Fruit fly (Drosophila melanogaster) whole organism, pupa: ENCODE measurements around the gene CG7054.

Source experiments
- CG10348 ChIP-seq: fragments of 200-800 bp; sonication (Bioruptor generic); IDR thresholded peaks from 2 replicates; pipeline ENCODE4 v1.3.6; 2022; ENCODE audit warnings: missing biosample characterization, missing genetic modification characterization
- CG12605 ChIP-seq: fragments of 200-800 bp; sonication (Bioruptor generic); IDR thresholded peaks from 2 replicates; pipeline ENCODE4 v1.3.6; 2022; ENCODE audit warnings: missing biosample characterization, missing genetic modification characterization
- CG13204 ChIP-seq: fragments of 200-800 bp; sonication (Bioruptor generic); optimal IDR thresholded peaks from 2 replicates; lab custom pipeline; 2018; ENCODE audit warnings: missing biosample characterization, mild to moderate bottlenecking, missing genetic modification characterization, moderate library complexity
- CG14655 ChIP-seq: fragments of 200-800 bp; sonication (Bioruptor generic); optimal IDR thresholded peaks from 3 replicates; lab custom pipeline; 2017; ENCODE audit warnings: mild to moderate bottlenecking, missing biosample characterization, missing genetic modification reagents, missing genetic modification characterization
- CG15710 ChIP-seq: fragments of 200-800 bp; sonication (Bioruptor generic); optimal IDR thresholded peaks from 2 replicates; lab custom pipeline; 2018; ENCODE audit warnings: missing biosample characterization, mild to moderate bottlenecking, missing genetic modification characterization, moderate library complexity
- CG17806 ChIP-seq: fragments of 200-800 bp; sonication (Bioruptor generic); optimal IDR thresholded peaks from 2 replicates; lab custom pipeline; 2018; ENCODE audit warnings: missing biosample characterization, mild to moderate bottlenecking, missing genetic modification characterization, moderate library complexity
- CG32121 ChIP-seq: fragments of 200-800 bp; sonication (Bioruptor generic); IDR thresholded peaks from 2 replicates; pipeline ENCODE4 v1.3.6; 2022; ENCODE audit warnings: missing biosample characterization, missing genetic modification characterization
- CG34367 ChIP-seq: fragments of 200-800 bp; sonication (Bioruptor generic); optimal IDR thresholded peaks from 2 replicates; lab custom pipeline; 2018; ENCODE audit warnings: missing biosample characterization, mild to moderate bottlenecking, missing genetic modification characterization
- CG4496 ChIP-seq: fragments of 200-800 bp; sonication (Bioruptor generic); IDR thresholded peaks from 3 replicates; pipeline ENCODE4 v1.3.6; 2022; ENCODE audit warnings: missing biosample characterization, missing genetic modification characterization
- CG8159 ChIP-seq: fragments of 200-800 bp; sonication (Bioruptor generic); optimal IDR thresholded peaks from 3 replicates; lab custom pipeline; 2018; ENCODE audit warnings: missing biosample characterization, mild to moderate bottlenecking, missing genetic modification characterization, moderate library complexity
- CG8301 ChIP-seq: fragments of 200-800 bp; sonication (Bioruptor generic); optimal IDR thresholded peaks from 2 replicates; lab custom pipeline; 2018; ENCODE audit warnings: missing biosample characterization, mild to moderate bottlenecking, missing genetic modification characterization
- CG9948 ChIP-seq: fragments of 200-800 bp; sonication (Bioruptor generic); optimal IDR thresholded peaks from 2 replicates; lab custom pipeline; 2018; ENCODE audit warnings: missing biosample characterization, mild to moderate bottlenecking, missing genetic modification characterization, moderate library complexity
- D1 ChIP-seq: fragments of 200-800 bp; sonication (Bioruptor generic); optimal IDR thresholded peaks from 2 replicates; lab custom pipeline; 2018; ENCODE audit warnings: missing biosample characterization, mild to moderate bottlenecking, missing genetic modification characterization, moderate library complexity
- EcR ChIP-seq: fragments of 200-800 bp; sonication (Bioruptor generic); optimal IDR thresholded peaks from 3 replicates; lab custom pipeline; 2019; ENCODE audit warnings: missing biosample characterization, missing genetic modification characterization, mild to moderate bottlenecking, moderate library complexity, missing genetic modification reagents
- Ets98B ChIP-seq: fragments of 200-800 bp; sonication (Bioruptor generic); IDR thresholded peaks from 2 replicates; pipeline ENCODE4 v1.3.6; 2022; ENCODE audit warnings: missing biosample characterization, missing genetic modification characterization
- Pif1A ChIP-seq: fragments of 200-800 bp; sonication (Bioruptor generic); optimal IDR thresholded peaks from 3 replicates; lab custom pipeline; 2016; ENCODE audit warnings: missing biosample characterization, missing genetic modification characterization
- Pif1B ChIP-seq: fragments of 200-800 bp; sonication (Bioruptor generic); optimal IDR thresholded peaks from 3 replicates; lab custom pipeline; 2016; ENCODE audit warnings: missing biosample characterization, missing genetic modification characterization
- Snoo ChIP-seq: fragments of 200-800 bp; sonication (Bioruptor generic); optimal IDR thresholded peaks from 3 replicates; lab custom pipeline; 2017; ENCODE audit warnings: missing biosample characterization, mild to moderate bottlenecking, missing genetic modification characterization, inconsistent platforms
- fd96Ca ChIP-seq: fragments of 200-800 bp; sonication (Bioruptor generic); IDR thresholded peaks from 3 replicates; pipeline ENCODE4 v1.3.6; 2022; ENCODE audit warnings: missing biosample characterization, missing genetic modification characterization
- gl ChIP-seq: fragments of 200-800 bp; sonication (Bioruptor generic); optimal IDR thresholded peaks from 2 replicates; lab custom pipeline; 2018; ENCODE audit warnings: missing biosample characterization, mild to moderate bottlenecking, missing genetic modification characterization
- rn ChIP-seq: fragments of 200-800 bp; sonication (Bioruptor generic); IDR thresholded peaks from 2 replicates; pipeline ENCODE4 v1.3.6; 2022; ENCODE audit warnings: missing biosample characterization, missing genetic modification characterization

The CG7054 gene

dm6 chr3R:22454397-22455334 is 10.1 kb upstream of the CG7054 start:
- TF ChIP-seq CG13204 (GFP tag; lab: Kevin White, UChicago) = no peak
- no peak for TF ChIP-seq CG12605
- no peak for TF ChIP-seq Pif1A (GFP tag; lab: Kevin White, UChicago)
- no peak for TF ChIP-seq CG9948 (tag; lab: Kevin White, UChicago)
- TF ChIP-seq rn (GFP tag; lab: Robert Waterston, UW) = no peak
- TF ChIP-seq gl (tag; lab: Kevin White, UChicago) = no peak
- TF ChIP-seq Ets98B (GFP tag; lab: Robert Waterston, UW) = no peak
- no peak for TF ChIP-seq CG8159 (tag; lab: Kevin White, UChicago)
- TF ChIP-seq CG34367 (tag; lab: Kevin White, UChicago) = no peak
- TF ChIP-seq CG14655 (GFP tag; lab: Kevin White, UChicago) = no peak
- no peak for TF ChIP-seq CG8301
- TF ChIP-seq D1 (tag; lab: Kevin White, UChicago) = no peak
- no peak for TF ChIP-seq CG15710
- no peak for TF ChIP-seq CG17806 (tag; lab: Kevin White, UChicago)
- TF ChIP-seq Pif1B = no peak
- TF ChIP-seq EcR = no peak
- no peak for TF ChIP-seq CG10348 (GFP tag; lab: Robert Waterston, UW)
- TF ChIP-seq, all 21 proteins: peak for 0

- TF ChIP-seq CG32121 (GFP tag; lab: Robert Waterston, UW) = no peak
- TF ChIP-seq Snoo (tag; lab: Kevin White, UChicago) = no peak
- no peak for TF ChIP-seq D1 (tag; lab: Kevin White, UChicago)
- no peak for TF ChIP-seq Ets98B (GFP tag; lab: Robert Waterston, UW)
- no peak for TF ChIP-seq Pif1A (GFP tag; lab: Kevin White, UChicago)
- TF ChIP-seq CG4496 (GFP tag; lab: Robert Waterston, UW) = no peak
- no peak for TF ChIP-seq CG10348 (GFP tag; lab: Robert Waterston, UW)
- peak; percentile 17 for TF ChIP-seq Pif1B
- TF ChIP-seq gl (tag; lab: Kevin White, UChicago) = no peak
- peak; percentile 71 for TF ChIP-seq CG8159 (tag; lab: Kevin White, UChicago)
- TF ChIP-seq CG14655 (GFP tag; lab: Kevin White, UChicago) = no peak
- no peak for TF ChIP-seq rn (GFP tag; lab: Robert Waterston, UW)
- peak; percentile 14 for TF ChIP-seq CG17806 (tag; lab: Kevin White, UChicago)
- TF ChIP-seq CG8301 = peak; percentile 41
- TF ChIP-seq CG13204 (GFP tag; lab: Kevin White, UChicago) = no peak
- TF ChIP-seq CG15710 = peak; percentile 39
- TF ChIP-seq CG12605 = no peak
- 0 out of 3 replicates have a peak, but pooled peaks have one; percentile 16 for TF ChIP-seq fd96Ca
- TF ChIP-seq CG34367 (tag; lab: Kevin White, UChicago) = peak; percentile 16
- TF ChIP-seq CG9948 (tag; lab: Kevin White, UChicago) = peak; percentile 50
- TF ChIP-seq EcR = no peak
Measured at dm6 chr3R:22455335-22455985, 9.3 kb upstream of the CG7054 start.

DNA sequence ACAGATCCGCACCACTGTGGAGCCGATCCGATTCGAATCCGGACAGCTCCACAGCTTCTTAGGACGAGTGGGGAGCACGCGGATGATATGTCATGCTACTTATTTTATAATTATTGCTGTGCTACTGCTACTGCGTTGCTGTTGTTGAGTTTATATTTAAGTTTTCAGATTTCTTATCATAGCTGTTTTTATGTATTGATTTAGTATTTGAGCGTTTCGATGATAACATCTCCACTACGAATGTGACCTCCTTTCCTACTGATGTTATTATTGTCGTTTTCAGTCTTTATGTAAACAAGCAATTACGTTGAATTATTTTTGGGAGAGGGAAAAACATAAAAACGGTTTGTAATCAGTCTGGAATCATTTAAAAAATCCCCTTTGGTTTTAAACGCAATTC is 8.8 kb upstream of the CG7054 start:
- no peak for TF ChIP-seq CG15710
- no peak for TF ChIP-seq Pif1A (GFP tag; lab: Kevin White, UChicago)
- TF ChIP-seq CG14655 (GFP tag; lab: Kevin White, UChicago) = no peak
- no peak for TF ChIP-seq D1 (tag; lab: Kevin White, UChicago)
- TF ChIP-seq CG4496 (GFP tag; lab: Robert Waterston, UW) = no peak
- no peak for TF ChIP-seq rn (GFP tag; lab: Robert Waterston, UW)
- TF ChIP-seq CG8159 (tag; lab: Kevin White, UChicago) = no peak
- no peak for TF ChIP-seq CG34367 (tag; lab: Kevin White, UChicago)
- no peak for TF ChIP-seq Ets98B (GFP tag; lab: Robert Waterston, UW)
- no peak for TF ChIP-seq CG12605

DNA sequence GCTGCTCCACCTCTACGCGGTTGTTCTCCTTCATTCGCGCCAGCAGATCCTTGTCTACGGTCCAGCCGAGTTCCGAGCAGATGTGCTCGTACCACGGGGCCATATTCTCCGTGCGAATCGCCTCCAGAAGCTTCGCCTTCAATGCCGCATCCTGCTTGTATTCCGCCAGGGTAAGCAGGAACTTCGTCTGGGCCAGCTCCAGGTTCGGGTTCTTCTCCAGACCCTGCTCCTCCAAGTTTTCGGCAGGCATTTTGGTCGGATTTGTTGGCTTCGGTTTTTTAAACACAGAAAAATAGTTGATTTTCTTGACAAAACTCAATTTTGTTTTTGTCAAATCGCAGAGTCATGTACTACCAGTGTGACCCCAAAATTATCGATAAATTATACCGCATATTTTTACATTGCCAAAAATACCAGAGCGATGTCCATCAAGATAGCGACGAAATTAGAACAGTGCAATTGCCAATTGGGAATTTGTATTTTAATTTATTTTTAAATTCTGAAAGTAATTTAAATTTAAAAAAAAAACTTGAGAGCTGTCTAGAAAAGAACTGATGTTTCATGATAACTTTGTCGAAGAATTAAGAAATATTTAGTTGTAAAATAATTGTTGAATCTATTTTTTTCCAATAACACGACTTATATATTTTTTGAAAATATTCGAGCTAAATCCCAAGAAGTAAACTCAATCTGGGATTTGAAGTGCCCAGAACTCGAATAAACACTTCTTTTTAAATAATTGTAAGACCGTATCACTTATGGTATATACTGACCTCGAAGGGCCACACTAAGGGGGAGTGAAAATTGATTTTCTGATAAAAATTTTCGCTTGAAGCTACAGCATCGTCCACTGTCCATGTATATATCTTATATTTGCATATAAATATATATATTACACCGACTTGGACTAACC is 2.9 kb upstream of the CG7054 start, which contains the start of the genes Rpn7 and AP-2mu:
Gene Rpn7, minus strand, starts transcription at position 382 of the 913 bp plus-strand sequence.
Gene AP-2mu, plus strand, starts transcription at position 783 of the 913 bp plus-strand sequence.
- TF ChIP-seq CG10348 (GFP tag; lab: Robert Waterston, UW) = no peak
- no peak for TF ChIP-seq CG14655 (GFP tag; lab: Kevin White, UChicago)

- TF ChIP-seq Snoo (tag; lab: Kevin White, UChicago) (no peak), rn (GFP tag; lab: Robert Waterston, UW) (no peak), Pif1A (GFP tag; lab: Kevin White, UChicago) (no peak), CG8159 (tag; lab: Kevin White, UChicago) (no peak), Pif1B (no peak), CG15710 (no peak), CG4496 (GFP tag; lab: Robert Waterston, UW) (no peak), CG12605 (no peak), D1 (tag; lab: Kevin White, UChicago) (no peak), fd96Ca (no peak), CG34367 (tag; lab: Kevin White, UChicago) (no peak), CG17806 (tag; lab: Kevin White, UChicago) (no peak), CG32121 (GFP tag; lab: Robert Waterston, UW) (no peak), CG8301 (no peak), CG10348 (GFP tag; lab: Robert Waterston, UW) (no peak), EcR (no peak), CG13204 (GFP tag; lab: Kevin White, UChicago) (no peak), CG9948 (tag; lab: Kevin White, UChicago) (no peak)
Measured at dm6 chr3R:22465138-22465537, 353 bp downstream of the CG7054 start.
